Worm (Caenorhabditis elegans) whole organism, L3 larva: ENCODE data around the gene rha-1.

ENCODE experiments used
- ama-1 ChIP-seq: fragments of 150-350 bp; optimal IDR thresholded peaks from 2 replicates; lab custom pipeline; 2018
- ceh-82 ChIP-seq: fragments of 150-350 bp; optimal IDR thresholded peaks from 2 replicates; lab custom pipeline; 2014; ENCODE audit warnings: missing biosample characterization, missing genetic modification characterization
- elt-2 ChIP-seq: sonication (generic microtip); optimal IDR thresholded peaks from 2 replicates; lab custom pipeline; 2016; ENCODE audit warnings: missing genetic modification reagents, mild to moderate bottlenecking, missing genetic modification characterization, missing compliant biosample characterization
- fkh-10 ChIP-seq: sonication (generic microtip); optimal IDR thresholded peaks from 2 replicates; lab custom pipeline; 2017; ENCODE audit warnings: missing biosample characterization, missing genetic modification reagents, missing genetic modification characterization
- lin-39 ChIP-seq: fragments of 150-350 bp; optimal IDR thresholded peaks from 2 replicates; lab custom pipeline; 2018; ENCODE audit warnings: missing biosample characterization, missing genetic modification reagents, missing genetic modification characterization
- mdl-1 ChIP-seq: fragments of 150-350 bp; optimal IDR thresholded peaks from 2 replicates; lab custom pipeline; 2014; ENCODE audit warnings: missing biosample characterization, missing genetic modification characterization
- nfya-1 ChIP-seq: sonication (generic microtip); optimal IDR thresholded peaks from 2 replicates; lab custom pipeline; 2017; ENCODE audit warnings: missing genetic modification characterization, mild to moderate bottlenecking, missing compliant biosample characterization, antibody characterized with exemption, moderate library complexity; ENCODE audit not compliant: insufficient read depth
- nhr-25 ChIP-seq: sonication (generic microtip); optimal IDR thresholded peaks from 2 replicates; lab custom pipeline; 2017; ENCODE audit warnings: missing biosample characterization, missing genetic modification characterization
- nhr-77 ChIP-seq: fragments of 150-350 bp; optimal IDR thresholded peaks from 2 replicates; lab custom pipeline; 2014; ENCODE audit warnings: missing biosample characterization, missing genetic modification characterization
- sea-2 ChIP-seq: fragments of 150-350 bp; sonication (generic microtip); optimal IDR thresholded peaks from 4 replicates; lab custom pipeline; 2014; ENCODE audit warnings: missing biosample characterization, missing genetic modification reagents, missing genetic modification characterization
- skn-1 ChIP-seq: fragments of 150-350 bp; optimal IDR thresholded peaks from 2 replicates; lab custom pipeline; 2014; ENCODE audit warnings: missing biosample characterization, missing genetic modification characterization
- unc-39 ChIP-seq: sonication (generic microtip); optimal IDR thresholded peaks from 4 replicates; lab custom pipeline; 2017; ENCODE audit warnings: missing biosample characterization, missing genetic modification characterization
- unc-62 ChIP-seq: fragments of 150-350 bp; sonication (generic microtip); optimal IDR thresholded peaks from 4 replicates; lab custom pipeline; 2014; ENCODE audit warnings: missing biosample characterization, missing genetic modification reagents, missing genetic modification characterization

DNA sequence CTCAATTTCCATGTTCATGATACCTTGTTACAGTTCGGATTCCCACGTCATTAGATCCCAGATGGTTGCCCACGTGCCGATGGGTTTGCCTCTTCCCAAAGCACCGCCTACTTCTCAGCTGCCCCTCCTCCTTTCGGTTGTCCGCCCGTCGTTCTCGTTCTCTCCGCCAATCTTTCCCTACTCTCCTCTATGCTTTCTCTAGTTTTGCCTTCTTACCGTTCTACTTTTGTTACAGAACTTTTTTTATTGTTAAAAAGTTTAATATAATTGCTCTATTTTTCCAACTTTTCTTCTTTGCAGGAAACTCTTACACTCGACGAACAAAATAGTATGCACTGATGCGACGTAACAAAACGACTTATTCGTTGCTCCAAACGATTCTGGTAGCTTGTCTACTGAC is 13.1 kb upstream of the rha-1 start, which contains the start of gene lat-1:
- no peak for TF ChIP-seq ama-1 (lab: Kevin White, UChicago)
- no peak for TF ChIP-seq elt-2 (tag; lab: Kevin White, UChicago)
- TF ChIP-seq skn-1: no peak
- TF ChIP-seq unc-39 (tag; lab: Kevin White, UChicago): no peak
- TF ChIP-seq sea-2 (GFP tag; lab: Kevin White, UChicago): no peak
- TF ChIP-seq unc-62: no peak
- no peak for TF ChIP-seq mdl-1 (tag; lab: Kevin White, UChicago)
- TF ChIP-seq nhr-25 (tag; lab: Kevin White, UChicago): no peak
- no peak for TF ChIP-seq nhr-77 (tag; lab: Kevin White, UChicago)
- TF ChIP-seq ceh-82 (tag; lab: Kevin White, UChicago): no peak
- TF ChIP-seq fkh-10 (GFP tag; lab: Kevin White, UChicago): no peak
- no peak for TF ChIP-seq nfya-1
- TF ChIP-seq lin-39 (tag; lab: Kevin White, UChicago): no peak
